Fruit fly (Drosophila melanogaster) whole organism, embryonic: ENCODE measurements around the gene Trax.

Experiments used
- Antp ChIP-seq: fragments of 200-800 bp; sonication (Bioruptor generic); optimal IDR thresholded peaks from 3 replicates; lab custom pipeline; 2016; ENCODE audit warnings: missing biosample characterization, missing genetic modification characterization
- CG14710 ChIP-seq: fragments of 200-800 bp; sonication (Bioruptor generic); optimal IDR thresholded peaks from 3 replicates; lab custom pipeline; 2019; ENCODE audit warnings: missing biosample characterization, mild to moderate bottlenecking, missing genetic modification characterization, moderate library complexity
- CG17612 ChIP-seq: fragments of 200-800 bp; sonication (Bioruptor generic); IDR thresholded peaks from 2 replicates; pipeline ENCODE4 v1.3.6; 2022; ENCODE audit warnings: missing biosample characterization, missing genetic modification characterization
- en ChIP-seq: fragments of 200-800 bp; sonication (Bioruptor generic); optimal IDR thresholded peaks from 2 replicates; lab custom pipeline; 2016; ENCODE audit warnings: missing biosample characterization, missing genetic modification characterization
- psq ChIP-seq: fragments of 200-800 bp; sonication (Bioruptor generic); optimal IDR thresholded peaks from 2 replicates; lab custom pipeline; 2017; ENCODE audit warnings: missing biosample characterization, missing genetic modification characterization

DNA sequence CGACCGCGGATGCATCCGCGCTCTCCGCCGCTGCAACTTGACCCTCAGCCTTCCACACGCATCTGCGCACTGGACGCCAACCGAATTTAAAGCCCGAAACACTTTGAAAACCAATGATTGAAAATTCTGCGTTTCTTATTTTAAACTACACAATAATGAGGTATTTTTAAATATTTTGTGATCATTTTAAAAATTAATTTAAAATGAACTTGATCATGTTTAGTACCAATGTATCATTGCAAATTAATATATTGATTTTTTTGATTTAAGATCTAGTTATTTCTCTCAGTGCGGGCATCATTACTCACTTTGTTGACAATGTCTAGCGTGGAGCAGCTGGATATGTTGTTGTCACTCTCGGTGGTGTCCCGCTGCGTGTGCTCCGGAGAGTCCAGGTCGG is 5.3 kb downstream of the Trax start:
- TF ChIP-seq CG14710 (tag; lab: Kevin White, UChicago) (peak; percentile 23), CG17612 (GFP tag; lab: Robert Waterston, UW) (no peak), psq (GFP tag; lab: Kevin White, UChicago) (no peak), en (no peak), Antp (no peak)
